Fruit fly (Drosophila melanogaster): ENCODE results near the gene CG9213.
A peak's percentile ranks its signal among the peaks of the same experiment; 100 is the strongest.

The CG9213 gene

DNA sequence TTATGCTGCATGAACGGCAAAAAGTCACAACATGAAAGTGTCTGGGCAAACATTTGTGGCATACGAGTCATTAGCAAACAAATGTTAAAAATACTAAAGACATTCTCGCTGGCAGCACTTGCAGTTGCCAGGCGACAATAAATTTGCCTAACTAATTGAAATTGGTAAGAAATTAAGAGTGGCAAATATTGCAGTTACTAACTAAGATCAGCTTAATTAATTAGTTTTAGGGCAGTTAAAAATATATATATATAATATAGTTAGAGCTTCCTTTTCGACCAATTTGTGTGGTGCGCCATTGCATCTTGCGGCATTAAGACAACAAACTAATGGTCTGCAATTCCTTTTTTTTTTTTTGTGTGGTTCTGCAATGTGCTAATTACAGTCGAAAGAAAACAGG is 43.6 kb upstream of the CG9213 start (continued):
- TF ChIP-seq row (GFP tag; IDR thresholded peaks at IDR 0.05) (peak; percentile 59; the same call in 2 of the 3 replicates), CG6254 (GFP tag; optimal IDR thresholded peaks at IDR 0.05) (peak; percentile 40), Tbp (GFP tag; optimal IDR thresholded peaks at IDR 0.05) (no peak), pan (optimal IDR thresholded peaks at IDR 0.05) (no peak), pan (GFP tag; optimal IDR thresholded peaks at IDR 0.05 in 1 of 2, IDR thresholded peaks at IDR 0.05 in 1 of 2) (peak in 1 of 2 experiments; percentile 56), Dp (GFP tag; optimal IDR thresholded peaks at IDR 0.05) (no peak), Rfx (GFP tag; IDR thresholded peaks at IDR 0.05) (no peak), ase (GFP tag; IDR thresholded peaks at IDR 0.05) (peak; percentile 10; the same call in 1 of the 3 replicates), CG11085 (GFP tag; IDR thresholded peaks at IDR 0.05) (no peak), ci (GFP tag; IDR thresholded peaks at IDR 0.05) (peak; percentile 78), Drgx (GFP tag; IDR thresholded peaks at IDR 0.05) (peak; percentile 85), CG34224 (GFP tag; IDR thresholded peaks at IDR 0.05; ENCODE audit: partially characterized antibody) (no peak), CG12071 (GFP tag; optimal IDR thresholded peaks at IDR 0.05) (no peak), CG12236 (GFP tag; optimal IDR thresholded peaks at IDR 0.05) (no peak), CG7839 (tag; optimal IDR thresholded peaks at IDR 0.05) (peak; percentile 19), corto (GFP tag; optimal IDR thresholded peaks at IDR 0.05) (no peak), knrl (GFP tag; IDR thresholded peaks at IDR 0.05; ENCODE audit: partially characterized antibody) (no peak), eve (GFP tag; optimal IDR thresholded peaks at IDR 0.05) (no peak), CG12769 (tag; optimal IDR thresholded peaks at IDR 0.05) (no peak), CG1603 (tag; optimal IDR thresholded peaks at IDR 0.05) (peak; percentile 60), CG6765 (GFP tag; optimal IDR thresholded peaks at IDR 0.05) (no peak), HmgZ (tag; optimal IDR thresholded peaks at IDR 0.05) (no peak), CG17359 (tag; optimal IDR thresholded peaks at IDR 0.05) (peak; percentile 53), CG7271 (tag; optimal IDR thresholded peaks at IDR 0.05) (no peak), CG12942 (GFP tag; optimal IDR thresholded peaks at IDR 0.05) (no peak), Fer3 (tag; optimal IDR thresholded peaks at IDR 0.05) (no peak), lmd (GFP tag; IDR thresholded peaks at IDR 0.05) (no peak), CrebB (tag; optimal IDR thresholded peaks at IDR 0.05) (no peak), kni (GFP tag; optimal IDR thresholded peaks at IDR 0.05) (no peak), CG13894 (tag; optimal IDR thresholded peaks at IDR 0.05) (no peak), crc (GFP tag; optimal IDR thresholded peaks at IDR 0.05) (no peak), Doc3 (GFP tag; IDR thresholded peaks at IDR 0.05; ENCODE audit: partially characterized antibody) (no peak), CG17912 (GFP tag; optimal IDR thresholded peaks at IDR 0.05) (no peak), Hr51 (GFP tag; optimal IDR thresholded peaks at IDR 0.05) (peak in 1 of 2 experiments; percentile 36), Neu2 (GFP tag; optimal IDR thresholded peaks at IDR 0.05; ENCODE audit: borderline replicate concordance) (no peak), D19B (GFP tag; optimal IDR thresholded peaks at IDR 0.05) (no peak), CG8290 (GFP tag; optimal IDR thresholded peaks at IDR 0.05) (no peak), CG8290 (tag; optimal IDR thresholded peaks at IDR 0.05) (no peak), CG6654 (GFP tag; optimal IDR thresholded peaks at IDR 0.05) (no peak), dati (GFP tag; IDR thresholded peaks at IDR 0.05) (no peak), nerfin-1 (tag; optimal IDR thresholded peaks at IDR 0.05) (no peak), CG8388 (GFP tag; optimal IDR thresholded peaks at IDR 0.05) (peak; percentile 42), p53 (GFP tag; optimal IDR thresholded peaks at IDR 0.05) (no peak), Hey (tag; optimal IDR thresholded peaks at IDR 0.05) (no peak), CG34422 (GFP tag; IDR thresholded peaks at IDR 0.05) (peak; percentile 36; the same call in 1 of the 3 replicates), exex (tag; optimal IDR thresholded peaks at IDR 0.05) (no peak), Xrp1 (GFP tag; IDR thresholded peaks at IDR 0.05) (peak; percentile 79), CG8924 (tag; optimal IDR thresholded peaks at IDR 0.05) (peak; percentile 16), CG2129 (GFP tag; IDR thresholded peaks at IDR 0.05; ENCODE audit: partially characterized antibody) (no peak), Dip2 (GFP tag; IDR thresholded peaks at IDR 0.05) (no peak), ham (GFP tag; IDR thresholded peaks at IDR 0.05) (no peak)
